Worm (Caenorhabditis elegans) whole organism, early embryonic: ENCODE results near the gene C46C2.6.

Experiments used
- F13C5.2 ChIP-seq: sonication (generic microtip); optimal IDR thresholded peaks from 2 replicates; lab custom pipeline; 2017; ENCODE audit warnings: mild to moderate bottlenecking, missing genetic modification characterization, inconsistent platforms, missing compliant biosample characterization
- aly-1 ChIP-seq: sonication (generic microtip); optimal IDR thresholded peaks from 2 replicates; lab custom pipeline; 2016; ENCODE audit warnings: missing genetic modification characterization, missing compliant biosample characterization
- ceh-13 ChIP-seq: fragments of 200-800 bp; sonication (Bioruptor generic); optimal IDR thresholded peaks from 2 replicates; lab custom pipeline; 2018; ENCODE audit warnings: mild to moderate bottlenecking, missing genetic modification characterization, missing compliant biosample characterization
- hmg-4 ChIP-seq: fragments of 200-800 bp; sonication (Bioruptor generic); optimal IDR thresholded peaks from 2 replicates; lab custom pipeline; 2018; ENCODE audit warnings: mild to moderate bottlenecking, missing genetic modification characterization, missing compliant biosample characterization

DNA sequence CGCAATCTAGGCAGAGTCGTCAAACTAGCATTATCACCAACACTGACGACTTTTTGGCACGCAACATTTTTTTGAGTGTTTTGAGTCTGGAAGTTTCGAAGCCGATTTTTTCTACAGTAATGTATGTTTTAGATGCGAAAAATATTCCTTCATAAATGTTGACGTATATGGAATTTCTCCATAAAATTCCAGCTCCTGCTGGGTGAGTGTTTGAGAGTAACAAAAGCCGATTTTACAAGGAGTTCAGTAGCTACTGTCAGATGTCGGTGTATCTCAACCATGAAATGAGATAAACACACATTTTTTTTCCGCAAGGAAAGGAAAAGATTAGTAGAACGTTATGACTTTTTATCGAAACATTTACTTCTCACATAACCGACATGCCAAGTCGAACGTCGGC, 2.6 kb downstream of the C46C2.6 start:
- TF ChIP-seq ceh-13 (GFP tag; lab: Kevin White, UChicago) (no peak), hmg-4 (GFP tag; lab: Kevin White, UChicago) (no peak), aly-1 (no peak), F13C5.2 (tag; lab: Kevin White, UChicago) (no peak)
